Fruit fly (Drosophila melanogaster): Measurements from ENCODE around the gene asp.

dm6 chr3R:24720459-24721370 is 32.9 kb upstream of the asp start:
- no peak for TF ChIP-seq Clk (GFP tag; optimal IDR thresholded peaks at IDR 0.05)
- no peak for TF ChIP-seq Mnt (GFP tag; optimal IDR thresholded peaks at IDR 0.05)
- no peak for TF ChIP-seq CG11617 (GFP tag; optimal IDR thresholded peaks at IDR 0.05)
- TF ChIP-seq Crg-1 (GFP tag; optimal IDR thresholded peaks at IDR 0.05) = no peak
- TF ChIP-seq tj (GFP tag; optimal IDR thresholded peaks at IDR 0.05) = no peak
- TF ChIP-seq CG1620 (GFP tag; optimal IDR thresholded peaks at IDR 0.05) = no peak
- no peak for TF ChIP-seq CG12768 (GFP tag; optimal IDR thresholded peaks at IDR 0.05)

Measured in whole organism, adult.